Fruit fly (Drosophila melanogaster) whole organism, prepupa: ENCODE measurements around the gene GstD3.

Experiments
- Blimp-1 ChIP-seq: fragments of 200-800 bp; sonication (Bioruptor generic); optimal IDR thresholded peaks from 3 replicates; lab custom pipeline; 2017; ENCODE audit warnings: missing biosample characterization, missing genetic modification characterization, mild to moderate bottlenecking, moderate library complexity, missing genetic modification reagents
- CG10631 ChIP-seq: fragments of 200-800 bp; sonication (Bioruptor generic); optimal IDR thresholded peaks from 2 replicates; lab custom pipeline; 2016; ENCODE audit warnings: missing biosample characterization, missing genetic modification characterization
- CG11762 ChIP-seq: fragments of 200-800 bp; sonication (Bioruptor generic); optimal IDR thresholded peaks from 3 replicates; lab custom pipeline; 2016; ENCODE audit warnings: missing biosample characterization, missing genetic modification characterization; ENCODE audit not compliant: insufficient read depth
- CG11902 ChIP-seq: fragments of 200-800 bp; sonication (Bioruptor generic); optimal IDR thresholded peaks from 3 replicates; lab custom pipeline; 2016; ENCODE audit warnings: missing biosample characterization, missing genetic modification characterization
- CG15336 ChIP-seq: fragments of 200-800 bp; sonication (Bioruptor generic); IDR thresholded peaks from 2 replicates; pipeline ENCODE4 v1.3.6; 2022; ENCODE audit warnings: missing biosample characterization, missing genetic modification characterization
- CG16779 ChIP-seq: fragments of 200-800 bp; sonication (Bioruptor generic); optimal IDR thresholded peaks from 3 replicates; lab custom pipeline; 2017; ENCODE audit warnings: missing biosample characterization, mild to moderate bottlenecking, missing genetic modification characterization
- CG3032 ChIP-seq: fragments of 200-800 bp; optimal IDR thresholded peaks from 2 replicates; lab custom pipeline; 2019; ENCODE audit warnings: missing biosample characterization, mild to moderate bottlenecking, missing genetic modification characterization, moderate library complexity
- CG31627 ChIP-seq: fragments of 200-800 bp; sonication (Bioruptor generic); optimal IDR thresholded peaks from 3 replicates; lab custom pipeline; 2016; ENCODE audit warnings: missing biosample characterization, missing genetic modification characterization
- CG4318 ChIP-seq: fragments of 200-800 bp; sonication (Bioruptor generic); optimal IDR thresholded peaks from 3 replicates; lab custom pipeline; 2017; ENCODE audit warnings: missing biosample characterization, mild to moderate bottlenecking, missing genetic modification characterization
- CG6163 ChIP-seq: fragments of 200-800 bp; sonication (Bioruptor generic); IDR thresholded peaks from 3 replicates; pipeline ENCODE4 v1.3.6; 2022; ENCODE audit warnings: missing biosample characterization, missing genetic modification characterization
- CG6808 ChIP-seq: fragments of 200-800 bp; sonication (Bioruptor generic); optimal IDR thresholded peaks from 3 replicates; lab custom pipeline; 2017; ENCODE audit warnings: missing biosample characterization, missing genetic modification characterization, mild to moderate bottlenecking, moderate library complexity, missing genetic modification reagents
- CG6854 ChIP-seq: fragments of 200-800 bp; sonication (Bioruptor generic); optimal IDR thresholded peaks from 2 replicates; lab custom pipeline; 2017; ENCODE audit warnings: missing biosample characterization, mild to moderate bottlenecking, missing genetic modification characterization
- CG7368 ChIP-seq: fragments of 200-800 bp; sonication (Bioruptor generic); optimal IDR thresholded peaks from 3 replicates; lab custom pipeline; 2016; ENCODE audit warnings: missing biosample characterization, missing genetic modification characterization
- CG8119 ChIP-seq: fragments of 200-800 bp; sonication (Bioruptor generic); IDR thresholded peaks from 3 replicates; pipeline ENCODE4 v1.3.6; 2022; ENCODE audit warnings: missing biosample characterization, missing genetic modification characterization
- CG8319 ChIP-seq: fragments of 200-800 bp; sonication (Bioruptor generic); optimal IDR thresholded peaks from 3 replicates; lab custom pipeline; 2016; ENCODE audit warnings: missing biosample characterization, missing genetic modification characterization
- CG9139 ChIP-seq: fragments of 200-800 bp; sonication (Bioruptor generic); optimal IDR thresholded peaks from 3 replicates; lab custom pipeline; 2017; ENCODE audit warnings: missing biosample characterization, mild to moderate bottlenecking, missing genetic modification characterization
- Eip75B ChIP-seq: fragments of 200-800 bp; sonication (Bioruptor generic); optimal IDR thresholded peaks from 3 replicates; lab custom pipeline; 2016; ENCODE audit warnings: missing biosample characterization, missing genetic modification characterization
- Eip78C ChIP-seq: fragments of 200-800 bp; sonication (Bioruptor generic); peaks from one replicate; lab custom pipeline; 2016; ENCODE audit warnings: missing biosample characterization, missing genetic modification characterization
- Ets21C ChIP-seq: fragments of 200-800 bp; sonication (Bioruptor generic); optimal IDR thresholded peaks from 3 replicates; lab custom pipeline; 2016; ENCODE audit warnings: missing biosample characterization, missing genetic modification characterization
- Ets96B ChIP-seq: fragments of 200-800 bp; optimal IDR thresholded peaks from 2 replicates; lab custom pipeline; 2019; ENCODE audit warnings: missing biosample characterization, mild to moderate bottlenecking, missing genetic modification characterization, moderate library complexity
- Gug ChIP-seq: fragments of 200-800 bp; sonication (Bioruptor generic); IDR thresholded peaks from 2 replicates; pipeline ENCODE4 v1.3.6; 2022; ENCODE audit warnings: missing biosample characterization, missing genetic modification characterization
- Hr38 ChIP-seq: sonication (Bioruptor generic); optimal IDR thresholded peaks from 2 replicates; lab custom pipeline; 2016; ENCODE audit warnings: missing biosample characterization, missing genetic modification characterization
- Hr39 ChIP-seq: fragments of 200-800 bp; sonication (Bioruptor generic); optimal IDR thresholded peaks from 2 replicates; lab custom pipeline; 2016; ENCODE audit warnings: missing biosample characterization, missing genetic modification characterization
- Hr4 ChIP-seq: fragments of 200-800 bp; sonication (Bioruptor generic); optimal IDR thresholded peaks from 3 replicates; lab custom pipeline; 2016; ENCODE audit warnings: missing biosample characterization, missing genetic modification characterization
- OdsH ChIP-seq: fragments of 200-800 bp; sonication (Bioruptor generic); optimal IDR thresholded peaks from 3 replicates; lab custom pipeline; 2016; ENCODE audit warnings: missing biosample characterization, missing genetic modification characterization
- Smox ChIP-seq: fragments of 200-800 bp; sonication (Bioruptor generic); optimal IDR thresholded peaks from 3 replicates; lab custom pipeline; 2016; ENCODE audit warnings: missing biosample characterization, missing genetic modification characterization
- Sox102F ChIP-seq: fragments of 200-800 bp; sonication (Bioruptor generic); optimal IDR thresholded peaks from 2 replicates; lab custom pipeline; 2016; ENCODE audit warnings: missing biosample characterization, mild to moderate bottlenecking, missing genetic modification characterization
- achi ChIP-seq: fragments of 200-800 bp; sonication (Bioruptor generic); optimal IDR thresholded peaks from 3 replicates; lab custom pipeline; 2016; ENCODE audit warnings: missing biosample characterization, missing genetic modification characterization
- cyc ChIP-seq: fragments of 200-800 bp; sonication (Bioruptor generic); optimal IDR thresholded peaks from 3 replicates; lab custom pipeline; 2016; ENCODE audit warnings: missing biosample characterization, missing genetic modification characterization
- dac ChIP-seq: fragments of 200-800 bp; sonication (Bioruptor generic); optimal IDR thresholded peaks from 2 replicates; lab custom pipeline; 2017; ENCODE audit warnings: missing biosample characterization, mild to moderate bottlenecking, missing genetic modification characterization
- dsx ChIP-seq: fragments of 200-800 bp; optimal IDR thresholded peaks from 3 replicates; lab custom pipeline; 2019; ENCODE audit warnings: missing biosample characterization, mild to moderate bottlenecking, missing genetic modification characterization, moderate library complexity; ENCODE audit not compliant: poor library complexity, severe bottlenecking
- eg ChIP-seq: fragments of 200-800 bp; sonication (Bioruptor generic); IDR thresholded peaks from 3 replicates; pipeline ENCODE4 v1.3.6; 2022; ENCODE audit warnings: missing biosample characterization, missing genetic modification characterization
- fd59A ChIP-seq: fragments of 200-800 bp; sonication (Bioruptor generic); optimal IDR thresholded peaks from 2 replicates; lab custom pipeline; 2017; ENCODE audit warnings: missing biosample characterization, mild to moderate bottlenecking, missing genetic modification characterization, missing genetic modification reagents
- fd85E ChIP-seq: fragments of 200-800 bp; sonication (Bioruptor generic); optimal IDR thresholded peaks from 3 replicates; lab custom pipeline; 2016; ENCODE audit warnings: missing biosample characterization, missing genetic modification characterization
- fkh ChIP-seq: fragments of 200-800 bp; sonication (Bioruptor generic); optimal IDR thresholded peaks from 3 replicates; lab custom pipeline; 2017; ENCODE audit warnings: missing biosample characterization, mild to moderate bottlenecking, missing genetic modification characterization, moderate library complexity
- lz ChIP-seq: fragments of 200-800 bp; sonication (Bioruptor generic); optimal IDR thresholded peaks from 3 replicates; lab custom pipeline; 2016; ENCODE audit warnings: missing biosample characterization, missing genetic modification characterization
- net ChIP-seq: fragments of 200-800 bp; sonication (Bioruptor generic); optimal IDR thresholded peaks from 3 replicates; lab custom pipeline; 2016; ENCODE audit warnings: missing biosample characterization, missing genetic modification characterization
- spab ChIP-seq: fragments of 200-800 bp; sonication (Bioruptor generic); optimal IDR thresholded peaks from 2 replicates; lab custom pipeline; 2017; ENCODE audit warnings: missing biosample characterization, mild to moderate bottlenecking, missing genetic modification characterization, missing genetic modification reagents
- ss ChIP-seq, 2 experiments: fragments of 200-800 bp; sonication (Bioruptor generic); optimal IDR thresholded peaks; 2 replicates in 1 of 2; 3 replicates in 1 of 2; lab custom pipeline; 2017 to 2018; ENCODE audit warnings: mild to moderate bottlenecking in 2 of 2, missing biosample characterization in 2 of 2, missing genetic modification characterization in 2 of 2, moderate library complexity in 1 of 2
- svp ChIP-seq: fragments of 200-800 bp; sonication (Bioruptor generic); peaks from one replicate; lab custom pipeline; 2016; ENCODE audit warnings: missing biosample characterization, missing genetic modification characterization
- topi ChIP-seq: fragments of 200-800 bp; sonication (Bioruptor generic); optimal IDR thresholded peaks from 3 replicates; lab custom pipeline; 2016; ENCODE audit warnings: missing biosample characterization, missing genetic modification characterization
- vri ChIP-seq: fragments of 200-800 bp; sonication (Bioruptor generic); optimal IDR thresholded peaks from 3 replicates; lab custom pipeline; 2016; ENCODE audit warnings: missing biosample characterization, mild to moderate bottlenecking, missing genetic modification characterization

The GstD3 gene

DNA sequence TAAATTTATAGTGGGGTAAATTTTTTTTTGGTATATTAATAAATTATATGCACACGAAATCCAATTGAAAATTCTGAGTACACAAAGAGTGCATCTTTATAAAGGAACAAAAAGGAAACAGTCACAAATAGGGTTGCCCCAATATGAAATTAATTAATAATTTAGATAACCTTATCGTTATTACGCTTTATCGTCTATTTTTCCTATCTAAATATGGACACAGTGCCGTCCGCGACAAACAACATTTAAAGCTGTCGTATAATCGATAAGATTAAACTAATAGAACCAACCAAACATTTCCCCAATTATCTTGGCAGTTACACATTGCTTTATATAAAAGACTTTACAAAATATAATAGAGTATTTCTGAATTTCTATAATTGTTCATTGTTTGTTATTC lies 25.2 kb downstream of the GstD3 start:
- TF ChIP-seq CG6163 (GFP tag; lab: Robert Waterston, UW), result no peak
- no peak for TF ChIP-seq CG15336 (GFP tag; lab: Robert Waterston, UW)
- no peak for TF ChIP-seq Blimp-1
- no peak for TF ChIP-seq fkh (GFP tag; lab: Kevin White, UChicago)
- no peak for TF ChIP-seq lz
- no peak for TF ChIP-seq OdsH (GFP tag; lab: Kevin White, UChicago)
- TF ChIP-seq svp (GFP tag; lab: Kevin White, UChicago), result peak; percentile 71
- TF ChIP-seq CG9139, result no peak
- no peak for TF ChIP-seq CG6808 (GFP tag; lab: Kevin White, UChicago)
- no peak for TF ChIP-seq CG10631 (GFP tag; lab: Kevin White, UChicago)
- no peak for TF ChIP-seq Hr4 (GFP tag; lab: Kevin White, UChicago)
- TF ChIP-seq Gug, result no peak
- no peak for TF ChIP-seq CG16779
- TF ChIP-seq Eip78C (GFP tag; lab: Kevin White, UChicago), result no peak
- no peak for TF ChIP-seq ss (GFP tag; optimal IDR thresholded peaks at IDR 0.05; lab: Kevin White, UChicago)
- peak; percentile 39 for TF ChIP-seq vri (GFP tag; lab: Kevin White, UChicago)

- TF ChIP-seq dac (GFP tag; lab: Kevin White, UChicago), result no peak
- peak; percentile 43 for TF ChIP-seq svp (GFP tag; lab: Kevin White, UChicago)
- TF ChIP-seq Hr38, result no peak
- no peak for TF ChIP-seq CG16779
- TF ChIP-seq vri (GFP tag; lab: Kevin White, UChicago), result peak; percentile 44
- TF ChIP-seq net (GFP tag; lab: Kevin White, UChicago), result no peak
- TF ChIP-seq Smox, result no peak
These were observed 25.9 kb downstream of the GstD3 start, which contains the start of gene Cyp9f3 for dm6 chr3R:12398620-12399247. Gene Cyp9f3 (minus strand): TSS chr3R:12398929.

dm6 chr3R:12401672-12402296 lies 28.9 kb downstream of the GstD3 start, which contains the start of gene DNAlig3:
Gene DNAlig3 (minus strand): TSS chr3R:12401839.
- TF ChIP-seq CG6808 (GFP tag; lab: Kevin White, UChicago), result no peak
- TF ChIP-seq fkh (GFP tag; lab: Kevin White, UChicago), result peak; percentile 98
- no peak for TF ChIP-seq CG16779
- TF ChIP-seq CG11762 (GFP tag; lab: Kevin White, UChicago), result no peak
- peak; percentile 51 for TF ChIP-seq CG6854 (GFP tag; lab: Kevin White, UChicago)

DNA sequence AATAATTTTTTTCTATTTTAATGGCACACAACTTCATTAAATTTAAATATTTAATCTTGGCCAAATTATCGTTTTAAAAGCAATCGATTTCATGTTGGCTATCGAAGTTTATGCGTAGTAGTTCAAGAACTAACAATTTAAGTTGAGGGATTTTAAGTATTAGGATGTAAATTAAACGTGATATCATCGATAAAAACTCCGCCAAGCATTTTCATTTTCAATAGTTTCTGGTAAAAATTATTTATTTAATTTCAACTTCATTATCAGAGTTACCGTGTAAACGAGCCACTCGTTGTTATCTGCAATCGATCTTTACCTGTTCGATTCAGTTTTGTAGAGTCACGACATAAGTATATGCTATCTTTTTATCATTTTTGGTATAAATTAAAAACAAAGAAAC lies 30.1 kb downstream of the GstD3 start:
- TF ChIP-seq CG15336 (GFP tag; lab: Robert Waterston, UW) (peak; percentile 95), CG3032 (tag; lab: Kevin White, UChicago) (peak; percentile 98), CG8119 (peak; percentile 94), Hr4 (GFP tag; lab: Kevin White, UChicago) (peak; percentile 93), Smox (peak; percentile 96), Eip75B (GFP tag; lab: Kevin White, UChicago) (peak; percentile 95), CG4318 (GFP tag; lab: Kevin White, UChicago) (peak; percentile 88), CG31627 (GFP tag; lab: Kevin White, UChicago) (peak; percentile 96), dsx (GFP tag; lab: Kevin White, UChicago) (peak; percentile 98), CG11902 (GFP tag; lab: Kevin White, UChicago) (peak; percentile 96), fd59A (GFP tag; lab: Kevin White, UChicago) (peak; percentile 91), CG8319 (GFP tag; lab: Kevin White, UChicago) (peak; percentile 94), CG7368 (peak; percentile 98), vri (GFP tag; lab: Kevin White, UChicago) (peak; percentile 95), CG6163 (GFP tag; lab: Robert Waterston, UW) (peak; percentile 100), svp (GFP tag; lab: Kevin White, UChicago) (peak; percentile 99), fd85E (GFP tag; lab: Kevin White, UChicago) (peak; percentile 97), spab (GFP tag; lab: Kevin White, UChicago) (peak; percentile 98), dac (GFP tag; lab: Kevin White, UChicago) (peak; percentile 86), Sox102F (peak; percentile 98), net (GFP tag; lab: Kevin White, UChicago) (peak; percentile 94), CG6808 (GFP tag; lab: Kevin White, UChicago) (peak; percentile 95), Ets21C (GFP tag; lab: Kevin White, UChicago) (peak; percentile 92), Gug (peak; percentile 85), topi (GFP tag; lab: Kevin White, UChicago) (peak; percentile 100), Ets96B (tag; lab: Kevin White, UChicago) (peak; percentile 98), Hr38 (no peak), achi (GFP tag; lab: Kevin White, UChicago) (peak; percentile 94), Hr39 (peak; percentile 94), eg (GFP tag; lab: Robert Waterston, UW) (peak; percentile 98), lz (peak; percentile 97), cyc (GFP tag; lab: Kevin White, UChicago) (peak; percentile 99)
